Worm (Caenorhabditis elegans): ENCODE results near the gene rdy-2.

Gene rdy-2

DNA sequence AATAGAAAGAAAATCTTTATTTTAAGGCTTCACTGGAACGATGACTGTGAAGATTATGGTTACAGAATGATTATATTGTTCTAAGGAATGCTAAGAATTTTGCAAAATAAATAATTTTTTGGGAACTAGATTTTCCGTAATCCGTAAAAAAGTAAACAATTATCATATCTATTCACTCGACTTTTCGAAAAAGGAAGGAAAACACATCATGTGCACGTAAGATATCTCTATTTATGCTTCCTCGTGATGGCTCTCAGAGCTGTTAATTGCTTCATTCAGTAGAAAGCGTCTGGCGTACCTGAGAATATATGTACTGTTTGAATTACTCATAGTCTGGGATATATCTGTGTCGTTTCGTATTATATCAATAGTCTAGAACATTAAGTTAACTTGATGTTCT lies 19.0 kb upstream of the rdy-2 start, which contains the start of gene srd-11:
srd-11 (minus strand) TSS at position 101 of the 400 bp plus-strand sequence.
- TF ChIP-seq ceh-14 (tag; optimal IDR thresholded peaks at IDR 0.05) (no peak), ahr-1 (tag; optimal IDR thresholded peaks at IDR 0.05) (no peak), syd-9 (tag; optimal IDR thresholded peaks at IDR 0.05) (no peak), nhr-232 (tag; optimal IDR thresholded peaks at IDR 0.05) (no peak), ceh-6 (GFP tag; optimal IDR thresholded peaks at IDR 0.05) (no peak), pag-3 (tag; optimal IDR thresholded peaks at IDR 0.05; ENCODE audit: borderline replicate concordance) (no peak), ceh-22 (tag; optimal IDR thresholded peaks at IDR 0.05) (no peak), ama-1 (optimal IDR thresholded peaks at IDR 0.05) (no peak), ztf-16 (tag; optimal IDR thresholded peaks at IDR 0.05) (no peak), eyg-1 (tag; optimal IDR thresholded peaks at IDR 0.05) (no peak), mec-3 (tag; optimal IDR thresholded peaks at IDR 0.05; ENCODE audit: borderline replicate concordance) (no peak)

DNA sequence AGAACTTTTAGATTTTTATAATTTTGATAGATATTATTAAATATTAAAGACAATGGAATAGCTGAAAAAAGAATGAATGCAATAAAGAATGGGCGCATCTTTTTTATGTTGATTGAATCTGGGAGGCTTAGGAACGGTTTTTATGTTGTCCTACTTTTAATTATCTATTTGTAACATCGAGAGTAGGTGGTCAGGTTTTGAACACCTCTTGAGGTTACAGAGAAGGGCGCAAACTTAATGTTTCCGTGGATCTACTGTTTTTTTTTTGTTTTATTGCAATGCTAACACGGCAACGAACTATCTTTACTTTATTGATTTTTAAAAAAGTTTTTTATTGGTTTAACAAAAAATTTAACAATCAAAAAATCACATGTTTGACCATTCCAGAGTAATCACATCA lies 13.1 kb upstream of the rdy-2 start, which contains the start of gene F53F4.7:
F53F4.7 (minus strand) TSS at position 101 of the 400 bp plus-strand sequence.
- TF ChIP-seq nhr-11 (tag; optimal IDR thresholded peaks at IDR 0.05) (no peak), unc-42 (tag; optimal IDR thresholded peaks at IDR 0.05) (no peak), ceh-24 (tag; optimal IDR thresholded peaks at IDR 0.05) (no peak), sox-2 (GFP tag; IDR thresholded peaks at IDR 0.05) (no peak), ceh-19 (GFP tag; optimal IDR thresholded peaks at IDR 0.05) (no peak), pat-9 (tag; optimal IDR thresholded peaks at IDR 0.05) (no peak)

DNA sequence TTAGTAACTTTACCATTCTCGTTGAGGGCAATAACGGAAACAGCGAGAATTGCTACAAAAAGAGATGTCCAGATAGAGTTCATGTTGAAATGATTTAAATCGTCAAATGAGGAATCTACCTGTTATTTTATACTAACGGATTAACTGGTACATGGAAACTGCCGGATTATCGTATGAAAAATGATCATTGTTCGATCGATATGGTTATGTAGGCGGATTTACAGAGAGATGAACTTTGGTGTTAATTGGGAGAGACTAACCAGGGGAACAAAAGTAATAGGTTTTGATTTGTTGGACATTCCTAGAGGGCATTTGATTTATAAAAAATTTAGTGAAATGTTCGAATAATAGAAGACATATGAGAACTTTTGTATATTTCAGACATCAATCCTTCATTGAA lies 11.0 kb upstream of the rdy-2 start, which contains the start of gene spig-9:
spig-9 (minus strand) TSS at position 101 of the 400 bp plus-strand sequence.
- TF ChIP-seq ama-1 (optimal IDR thresholded peaks at IDR 0.05) (no peak), C38D4.7 (GFP tag; optimal IDR thresholded peaks at IDR 0.05) (no peak), K09A11.1 (tag; optimal IDR thresholded peaks at IDR 0.05; ENCODE audit: insufficient read depth) (no peak), hlh-8 (tag; optimal IDR thresholded peaks at IDR 0.05) (no peak), nhr-232 (tag; optimal IDR thresholded peaks at IDR 0.05) (no peak), ztf-16 (tag; optimal IDR thresholded peaks at IDR 0.05) (no peak), tbx-7 (tag; optimal IDR thresholded peaks at IDR 0.05) (no peak), unc-86 (tag; optimal IDR thresholded peaks at IDR 0.05) (no peak), eyg-1 (tag; optimal IDR thresholded peaks at IDR 0.05) (no peak), pros-1 (tag; optimal IDR thresholded peaks at IDR 0.05) (no peak), hlh-6 (tag; optimal IDR thresholded peaks at IDR 0.05) (no peak), ref-2 (tag; optimal IDR thresholded peaks at IDR 0.05) (no peak), sox-2 (GFP tag; IDR thresholded peaks at IDR 0.05) (no peak), ttx-3 (tag; optimal IDR thresholded peaks at IDR 0.05) (no peak), mec-3 (tag; optimal IDR thresholded peaks at IDR 0.05; ENCODE audit: borderline replicate concordance) (no peak), ceh-14 (tag; optimal IDR thresholded peaks at IDR 0.05) (no peak), sox-4 (tag; optimal IDR thresholded peaks at IDR 0.05) (no peak), ceh-6 (GFP tag; optimal IDR thresholded peaks at IDR 0.05) (no peak), gmeb-2 (tag; optimal IDR thresholded peaks at IDR 0.05) (no peak)

DNA sequence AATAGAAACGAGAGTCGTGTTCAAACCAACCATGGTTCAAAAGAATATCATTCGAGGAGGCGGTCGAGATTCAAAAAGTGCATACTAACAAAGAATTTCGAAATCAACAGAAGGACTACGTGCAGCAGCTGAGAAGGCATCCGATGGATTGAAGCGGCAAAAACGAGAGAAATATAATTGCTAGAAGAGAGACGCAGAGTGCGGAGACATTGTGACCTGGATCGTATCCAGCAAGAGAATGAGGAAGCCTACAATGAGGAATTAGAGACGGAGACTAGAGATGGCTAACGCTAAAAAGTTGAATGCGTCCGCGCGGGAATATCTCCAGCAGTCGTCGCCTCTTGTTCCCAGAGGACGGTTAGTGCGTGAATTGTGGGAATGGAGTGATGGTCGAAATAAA lies 9.0 kb upstream of the rdy-2 start:
- TF ChIP-seq zip-5 (tag; optimal IDR thresholded peaks at IDR 0.05) = no peak
- no peak for TF ChIP-seq pqm-1 (tag; optimal IDR thresholded peaks at IDR 0.05)
- no peak for TF ChIP-seq hlh-15 (tag; optimal IDR thresholded peaks at IDR 0.05)
- no peak for TF ChIP-seq fkh-10 (GFP tag; optimal IDR thresholded peaks at IDR 0.05)
- TF ChIP-seq ttx-3 (tag; optimal IDR thresholded peaks at IDR 0.05) = no peak
- TF ChIP-seq gmeb-2 (tag; optimal IDR thresholded peaks at IDR 0.05) = no peak
- TF ChIP-seq syd-9 (tag; optimal IDR thresholded peaks at IDR 0.05) = no peak

DNA sequence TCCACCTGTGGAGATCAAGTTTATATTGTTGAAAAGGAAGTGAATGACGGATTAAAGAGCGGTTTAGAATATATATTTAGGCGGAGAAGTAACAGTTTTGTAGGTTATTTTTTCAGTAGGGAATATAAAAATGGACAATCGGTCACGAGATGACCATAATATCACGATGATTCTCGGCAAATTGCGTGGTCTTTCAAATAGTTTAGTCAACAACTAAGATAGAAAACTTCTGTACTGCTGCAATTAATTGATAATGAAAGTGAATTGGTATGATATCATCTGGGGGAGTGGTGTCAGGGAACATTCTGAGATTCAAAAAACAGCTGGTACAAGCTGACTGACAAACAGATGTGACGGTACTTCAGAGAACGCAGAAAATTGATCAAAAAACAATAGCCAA lies 7.7 kb upstream of the rdy-2 start:
- no peak for TF ChIP-seq pqm-1 (tag; optimal IDR thresholded peaks at IDR 0.05)
- no peak for TF ChIP-seq nfya-1 (tag; optimal IDR thresholded peaks at IDR 0.05)
- no peak for TF ChIP-seq dve-1 (tag; optimal IDR thresholded peaks at IDR 0.05)
- TF ChIP-seq ets-4 (tag; optimal IDR thresholded peaks at IDR 0.05) = no peak
- TF ChIP-seq ama-1 (optimal IDR thresholded peaks at IDR 0.05) = no peak
- no peak for TF ChIP-seq pros-1 (tag; optimal IDR thresholded peaks at IDR 0.05)
- no peak for TF ChIP-seq elt-2 (tag; optimal IDR thresholded peaks at IDR 0.05)
- no peak for TF ChIP-seq nhr-11 (tag; optimal IDR thresholded peaks at IDR 0.05)
- no peak for TF ChIP-seq hlh-30 (tag; optimal IDR thresholded peaks at IDR 0.05; ENCODE audit: insufficient read depth)
- TF ChIP-seq ahr-1 (tag; optimal IDR thresholded peaks at IDR 0.05) = no peak

Data from whole organism, late embryonic.